Worm (Caenorhabditis elegans) whole organism, late embryonic: Measurements from ENCODE around the gene fbxb-45.

Experiments
- fkh-10 ChIP-seq: fragments of 150-350 bp; optimal IDR thresholded peaks from 2 replicates; lab custom pipeline; 2014; ENCODE audit warnings: missing biosample characterization, missing genetic modification reagents, missing genetic modification characterization
- hlh-8 ChIP-seq: sonication (generic microtip); optimal IDR thresholded peaks from 2 replicates; lab custom pipeline; 2016; ENCODE audit warnings: missing genotype, missing genetic modification characterization, missing compliant biosample characterization
- nhr-11 ChIP-seq: fragments of 150-350 bp; optimal IDR thresholded peaks from 2 replicates; lab custom pipeline; 2014; ENCODE audit warnings: missing biosample characterization, missing genetic modification characterization
- npax-4 ChIP-seq: sonication (generic microtip); optimal IDR thresholded peaks from 2 replicates; lab custom pipeline; 2016; ENCODE audit warnings: missing genetic modification characterization, missing compliant biosample characterization

DNA sequence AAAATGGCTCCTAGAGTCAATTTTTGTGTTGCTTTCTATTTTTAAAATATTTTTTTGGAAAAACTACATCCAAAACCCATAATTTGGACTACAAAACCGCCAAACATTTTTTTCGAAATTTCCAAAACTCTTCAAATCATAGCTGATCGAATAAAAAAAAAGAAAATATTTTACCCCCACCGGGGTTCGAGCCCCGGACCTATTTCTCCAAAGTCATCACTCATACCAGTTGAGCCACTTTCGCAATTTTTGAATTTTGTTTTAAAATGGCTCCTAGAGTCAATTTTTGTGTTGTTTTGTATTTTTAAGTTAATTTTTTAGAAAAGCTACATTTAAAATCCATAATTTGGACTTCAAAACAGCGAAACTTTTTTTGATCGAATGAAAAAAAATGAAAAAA, 41.7 kb upstream of the fbxb-45 start:
- no peak for TF ChIP-seq hlh-8 (tag; lab: Kevin White, UChicago)
- no peak for TF ChIP-seq npax-4 (tag; lab: Kevin White, UChicago)
- TF ChIP-seq fkh-10 (GFP tag; lab: Kevin White, UChicago): no peak
- no peak for TF ChIP-seq nhr-11
